Worm (Caenorhabditis elegans) whole organism, mixed stage, embryonic: ENCODE data around the gene clec-175.

Experiments
- M03D4.4 ChIP-seq: sonication (generic microtip); optimal IDR thresholded peaks from 2 replicates; lab custom pipeline; 2017; ENCODE audit warnings: mild to moderate bottlenecking, missing genetic modification characterization, missing compliant biosample characterization
- bed-3 ChIP-seq: fragments of 200-800 bp; sonication (Bioruptor generic); optimal IDR thresholded peaks from 3 replicates; lab custom pipeline; 2018; ENCODE audit warnings: mild to moderate bottlenecking, missing genetic modification characterization, moderate library complexity, missing compliant biosample characterization
- ceh-43 ChIP-seq: fragments of 200-800 bp; sonication (Bioruptor generic); optimal IDR thresholded peaks from 2 replicates; lab custom pipeline; 2018; ENCODE audit warnings: mild to moderate bottlenecking, missing genetic modification characterization, moderate library complexity, missing compliant biosample characterization
- ceh-83 ChIP-seq: fragments of 200-800 bp; sonication (Bioruptor generic); optimal IDR thresholded peaks from 2 replicates; lab custom pipeline; 2018; ENCODE audit warnings: mild to moderate bottlenecking, missing genetic modification characterization, missing compliant biosample characterization
- ces-1 ChIP-seq: fragments of 150-350 bp; optimal IDR thresholded peaks from 2 replicates; lab custom pipeline; 2014; ENCODE audit warnings: missing biosample characterization, missing genetic modification reagents, missing genetic modification characterization
- cnd-1 ChIP-seq: fragments of 200-800 bp; sonication (Bioruptor generic); optimal IDR thresholded peaks from 2 replicates; lab custom pipeline; 2018; ENCODE audit warnings: mild to moderate bottlenecking, missing genetic modification characterization, missing compliant biosample characterization
- drap-1 ChIP-seq: fragments of 200-800 bp; sonication (Bioruptor generic); optimal IDR thresholded peaks from 3 replicates; lab custom pipeline; 2018; ENCODE audit warnings: mild to moderate bottlenecking, missing genetic modification characterization, missing compliant biosample characterization
- elt-1 ChIP-seq: sonication (generic microtip); optimal IDR thresholded peaks from 2 replicates; lab custom pipeline; 2017; ENCODE audit warnings: missing genetic modification characterization, mild to moderate bottlenecking, missing compliant biosample characterization, antibody characterized with exemption, moderate library complexity, borderline replicate concordance; ENCODE audit not compliant: insufficient read depth
- flh-1 ChIP-seq: fragments of 200-800 bp; sonication (Bioruptor generic); optimal IDR thresholded peaks from 2 replicates; lab custom pipeline; 2018; ENCODE audit warnings: mild to moderate bottlenecking, missing genetic modification characterization, moderate library complexity, missing compliant biosample characterization
- ham-2 ChIP-seq: fragments of 200-800 bp; sonication (Bioruptor generic); optimal IDR thresholded peaks from 2 replicates; lab custom pipeline; 2018; ENCODE audit warnings: mild to moderate bottlenecking, missing genetic modification characterization, missing compliant biosample characterization
- lin-13 ChIP-seq: fragments of 150-350 bp; optimal IDR thresholded peaks from 2 replicates; lab custom pipeline; 2014; ENCODE audit warnings: missing biosample characterization, missing genetic modification characterization
- lin-32 ChIP-seq: fragments of 200-800 bp; sonication (Bioruptor generic); optimal IDR thresholded peaks from 2 replicates; lab custom pipeline; 2018; ENCODE audit warnings: mild to moderate bottlenecking, missing genetic modification characterization, missing compliant biosample characterization
- lsy-2 ChIP-seq: fragments of 150-350 bp; optimal IDR thresholded peaks from 2 replicates; lab custom pipeline; 2014; ENCODE audit warnings: missing biosample characterization, missing genetic modification characterization
- mls-2 ChIP-seq: sonication (generic microtip); optimal IDR thresholded peaks from 2 replicates; lab custom pipeline; 2016; ENCODE audit warnings: mild to moderate bottlenecking, missing genetic modification characterization, moderate library complexity, missing compliant biosample characterization
- nhr-12 ChIP-seq: fragments of 150-350 bp; optimal IDR thresholded peaks from 2 replicates; lab custom pipeline; 2014; ENCODE audit warnings: missing biosample characterization, missing genetic modification characterization
- nhr-2 ChIP-seq: fragments of 150-350 bp; optimal IDR thresholded peaks from 2 replicates; lab custom pipeline; 2014; ENCODE audit warnings: missing biosample characterization, missing genetic modification characterization
- nhr-237 ChIP-seq: fragments of 150-350 bp; optimal IDR thresholded peaks from 2 replicates; lab custom pipeline; 2014; ENCODE audit warnings: missing biosample characterization, missing genetic modification characterization
- nhr-28 ChIP-seq: fragments of 150-350 bp; optimal IDR thresholded peaks from 2 replicates; lab custom pipeline; 2014; ENCODE audit warnings: missing biosample characterization, missing genetic modification characterization
- nhr-76 ChIP-seq: sonication (generic microtip); optimal IDR thresholded peaks from 2 replicates; lab custom pipeline; 2017; ENCODE audit warnings: missing biosample characterization, missing genetic modification characterization
- pha-4 ChIP-seq: fragments of 150-350 bp; optimal IDR thresholded peaks from 2 replicates; lab custom pipeline; 2018; ENCODE audit warnings: missing biosample characterization, missing genetic modification reagents, missing genetic modification characterization
- sem-2 ChIP-seq: fragments of 200-800 bp; sonication (Bioruptor generic); optimal IDR thresholded peaks from 2 replicates; lab custom pipeline; 2018; ENCODE audit warnings: mild to moderate bottlenecking, missing genetic modification characterization, missing compliant biosample characterization
- snpc-4 ChIP-seq: fragments of 150-350 bp; optimal IDR thresholded peaks from 2 replicates; lab custom pipeline; 2014; ENCODE audit warnings: missing biosample characterization, missing genetic modification characterization
- sptf-1 ChIP-seq: sonication (generic microtip); optimal IDR thresholded peaks from 2 replicates; lab custom pipeline; 2017; ENCODE audit warnings: mild to moderate bottlenecking, missing genetic modification characterization, moderate library complexity, missing compliant biosample characterization
- tbx-8 ChIP-seq: fragments of 200-800 bp; sonication (Bioruptor generic); optimal IDR thresholded peaks from 2 replicates; lab custom pipeline; 2018; ENCODE audit warnings: mild to moderate bottlenecking, missing genetic modification characterization, moderate library complexity, missing compliant biosample characterization
- unc-120 ChIP-seq: sonication (generic microtip); optimal IDR thresholded peaks from 2 replicates; lab custom pipeline; 2017; ENCODE audit warnings: missing genetic modification characterization, missing compliant biosample characterization; ENCODE audit not compliant: poor library complexity, severe bottlenecking
- unc-39 ChIP-seq: fragments of 150-350 bp; optimal IDR thresholded peaks from 2 replicates; lab custom pipeline; 2014; ENCODE audit warnings: missing biosample characterization, missing genetic modification characterization
- unc-62 ChIP-seq: fragments of 150-350 bp; optimal IDR thresholded peaks from 2 replicates; lab custom pipeline; 2014; ENCODE audit warnings: missing biosample characterization, missing genetic modification reagents, missing genetic modification characterization
- zip-8 ChIP-seq: fragments of 150-350 bp; optimal IDR thresholded peaks from 2 replicates; lab custom pipeline; 2014; ENCODE audit warnings: missing biosample characterization, missing genetic modification characterization
- ztf-11 ChIP-seq: fragments of 150-350 bp; optimal IDR thresholded peaks from 2 replicates; lab custom pipeline; 2014; ENCODE audit warnings: missing biosample characterization, missing genetic modification characterization

Gene clec-175

DNA sequence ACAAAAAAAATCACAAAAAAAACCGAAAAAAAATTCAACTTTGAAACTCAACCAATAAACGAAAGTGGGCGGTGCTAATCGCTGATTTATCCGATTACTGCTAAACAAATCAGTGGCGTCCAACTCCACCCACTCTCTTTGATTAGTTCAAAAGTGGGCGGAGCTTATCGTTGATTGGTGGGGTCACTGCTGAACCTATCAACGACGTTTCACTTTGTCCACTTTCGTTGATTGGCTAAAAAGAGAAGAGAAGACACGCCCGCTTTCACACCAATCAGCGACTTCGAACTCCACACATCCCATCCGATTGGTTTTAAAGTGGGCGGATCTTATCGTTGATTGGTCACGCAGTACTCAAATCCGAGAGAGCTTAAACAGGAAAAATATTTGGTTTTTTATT is 1.8 kb downstream of the clec-175 start:
- no peak for TF ChIP-seq pha-4 (tag; lab: Kevin White, UChicago)
- TF ChIP-seq sptf-1 (tag; lab: Kevin White, UChicago), result no peak
- no peak for TF ChIP-seq mls-2 (tag; lab: Kevin White, UChicago)
- no peak for TF ChIP-seq ces-1
- TF ChIP-seq zip-8 (tag; lab: Kevin White, UChicago), result no peak
- TF ChIP-seq ceh-43 (GFP tag; lab: Kevin White, UChicago), result no peak
- no peak for TF ChIP-seq nhr-12
- no peak for TF ChIP-seq tbx-8 (GFP tag; lab: Kevin White, UChicago)
- TF ChIP-seq drap-1 (GFP tag; lab: Kevin White, UChicago), result no peak
- no peak for TF ChIP-seq nhr-237 (tag; lab: Kevin White, UChicago)
- TF ChIP-seq snpc-4 (tag; lab: Kevin White, UChicago), result no peak

DNA sequence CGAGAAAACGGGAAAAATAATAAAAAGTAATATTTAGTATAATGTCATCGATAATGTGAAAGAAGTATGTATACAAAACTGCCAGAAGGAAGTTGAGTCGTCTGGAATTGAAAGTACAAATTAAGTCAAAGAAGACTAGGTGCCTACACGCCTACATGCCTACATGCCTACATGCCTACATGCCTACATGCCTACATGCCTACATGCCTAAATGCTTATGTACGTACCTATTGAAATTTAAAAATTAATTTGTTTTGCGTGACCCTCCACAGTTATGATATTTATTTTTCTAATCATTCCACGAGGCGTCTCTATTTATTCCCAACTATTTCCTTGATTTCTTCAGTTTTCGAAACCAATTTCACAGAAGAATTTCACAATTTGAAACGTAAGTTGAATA is 7.8 kb downstream of the clec-175 start, which contains the start of the genes str-185 and R08C7.5:
Gene str-185 (minus strand): TSS at position 101 of the 400 bp plus-strand sequence.
Gene R08C7.5 (plus strand): TSS at position 329 of the 400 bp plus-strand sequence.
- no peak for TF ChIP-seq bed-3 (GFP tag; lab: Kevin White, UChicago)
- TF ChIP-seq lin-32 (GFP tag; lab: Kevin White, UChicago), result no peak
- no peak for TF ChIP-seq ceh-43 (GFP tag; lab: Kevin White, UChicago)
- TF ChIP-seq ztf-11, result no peak
- TF ChIP-seq nhr-2 (tag; lab: Kevin White, UChicago), result no peak
- no peak for TF ChIP-seq nhr-28 (tag; lab: Kevin White, UChicago)
- TF ChIP-seq nhr-237 (tag; lab: Kevin White, UChicago), result no peak
- no peak for TF ChIP-seq mls-2 (tag; lab: Kevin White, UChicago)
- TF ChIP-seq ham-2 (GFP tag; lab: Kevin White, UChicago), result no peak
- no peak for TF ChIP-seq zip-8 (tag; lab: Kevin White, UChicago)
- no peak for TF ChIP-seq unc-62 (GFP tag; lab: Kevin White, UChicago)
- no peak for TF ChIP-seq unc-120
- TF ChIP-seq, all 35 proteins: peak for 0

DNA sequence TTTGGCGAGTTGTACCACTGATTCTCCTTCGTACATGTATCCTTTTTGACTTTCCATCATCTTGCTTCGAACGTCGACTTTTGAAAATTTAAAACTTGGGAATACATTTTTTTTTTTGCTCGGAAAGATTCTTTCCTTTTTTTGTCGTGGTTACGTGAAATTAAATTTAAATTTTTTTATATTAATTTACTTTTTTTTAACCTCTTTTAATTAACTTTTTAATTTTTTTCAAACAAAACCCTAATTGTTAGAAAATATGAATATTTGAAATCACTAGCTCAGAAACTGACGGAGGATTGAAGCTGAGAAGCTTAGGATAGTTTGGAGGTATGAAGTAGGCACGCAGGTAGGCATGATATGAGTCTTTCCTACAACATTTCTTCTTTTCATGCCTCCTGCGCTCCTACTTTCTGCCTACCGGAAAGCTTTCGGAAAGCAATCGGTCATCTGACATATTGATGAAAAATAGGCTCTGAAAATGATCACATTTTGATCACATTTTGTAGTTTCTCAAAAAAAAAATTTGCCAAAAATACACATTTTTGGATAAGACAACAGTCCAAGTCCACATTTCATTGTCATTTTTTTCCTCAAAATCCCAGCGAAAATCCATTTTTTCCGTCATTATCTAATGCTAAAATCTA is 12.4 kb downstream of the clec-175 start, which contains the start of the genes R08C7.8 and R08C7.4:
Gene R08C7.8 (minus strand): TSS at position 101 of the 644 bp plus-strand sequence.
Gene R08C7.4 (plus strand): TSS at position 594 of the 644 bp plus-strand sequence.
- TF ChIP-seq ztf-11 (no peak), nhr-28 (tag; lab: Kevin White, UChicago) (no peak), nhr-2 (tag; lab: Kevin White, UChicago) (no peak), mls-2 (tag; lab: Kevin White, UChicago) (no peak), ham-2 (GFP tag; lab: Kevin White, UChicago) (no peak), drap-1 (GFP tag; lab: Kevin White, UChicago) (no peak), unc-62 (GFP tag; lab: Kevin White, UChicago) (no peak), sem-2 (GFP tag; lab: Kevin White, UChicago) (no peak), ceh-83 (GFP tag; lab: Kevin White, UChicago) (no peak), unc-39 (tag; lab: Kevin White, UChicago) (no peak), lsy-2 (tag; lab: Kevin White, UChicago) (no peak)

DNA sequence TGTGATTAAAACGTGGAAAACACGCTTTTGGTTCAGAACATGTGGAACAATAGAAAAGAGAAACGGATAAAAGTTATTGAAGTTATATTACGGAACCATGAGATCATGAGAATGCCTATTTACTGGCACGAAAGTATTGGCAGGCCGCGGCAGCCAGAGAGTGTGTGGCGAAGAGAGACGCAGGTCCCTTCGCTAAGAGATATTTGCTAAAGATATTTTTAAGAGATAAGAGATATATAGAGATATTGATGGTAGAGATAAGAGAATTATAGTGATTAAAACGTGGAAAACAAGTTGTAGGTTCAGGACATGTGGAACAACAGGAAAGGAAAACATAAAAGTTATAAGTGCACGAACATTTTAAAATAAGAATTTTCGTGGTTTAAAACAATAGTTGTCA is 15.7 kb downstream of the clec-175 start:
- TF ChIP-seq lin-13 (tag; lab: Kevin White, UChicago) (no peak), ham-2 (GFP tag; lab: Kevin White, UChicago) (peak; percentile 56), elt-1 (tag; lab: Kevin White, UChicago) (peak; percentile 92)
- TF ChIP-seq, all 35 proteins: peak for 2

DNA sequence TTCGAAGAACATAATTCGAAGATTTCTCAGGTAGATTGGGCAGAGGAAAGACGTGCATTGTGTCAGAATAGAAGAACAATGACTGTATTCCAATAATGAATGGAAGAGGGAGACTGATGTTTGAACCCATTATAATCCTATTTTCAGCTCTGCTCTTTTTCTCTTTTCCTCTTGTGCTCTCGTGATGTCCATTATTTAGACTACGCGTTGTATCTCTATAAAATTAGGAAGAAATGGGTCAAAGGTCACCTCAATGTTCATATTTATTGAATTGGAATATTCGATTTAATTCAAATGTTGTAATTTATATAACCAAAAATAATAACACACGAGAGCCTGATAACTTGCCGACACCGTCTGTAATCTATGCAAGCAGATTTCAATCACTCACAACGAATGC is 17.1 kb downstream of the clec-175 start, which contains the start of gene fbxb-74:
Gene fbxb-74 (minus strand): TSS at position 101 of the 400 bp plus-strand sequence.
- TF ChIP-seq flh-1 (GFP tag; lab: Kevin White, UChicago) (no peak), tbx-8 (GFP tag; lab: Kevin White, UChicago) (no peak), ceh-83 (GFP tag; lab: Kevin White, UChicago) (no peak), M03D4.4 (tag; lab: Kevin White, UChicago) (no peak), cnd-1 (tag; lab: Kevin White, UChicago) (no peak), nhr-76 (tag; lab: Kevin White, UChicago) (no peak), zip-8 (tag; lab: Kevin White, UChicago) (no peak)
